Worm (Caenorhabditis elegans) whole organism, L3 larva: ENCODE data around the gene K01A2.5.

ENCODE experiments used
- R02D3.7 ChIP-seq: fragments of 150-350 bp; optimal IDR thresholded peaks from 2 replicates; lab custom pipeline; 2014; ENCODE audit warnings: missing biosample characterization, missing genetic modification characterization
- ama-1 ChIP-seq: fragments of 150-350 bp; optimal IDR thresholded peaks from 2 replicates; lab custom pipeline; 2018
- ceh-28 ChIP-seq: fragments of 150-350 bp; optimal IDR thresholded peaks from 2 replicates; lab custom pipeline; 2014; ENCODE audit warnings: missing biosample characterization, missing genetic modification reagents, missing genetic modification characterization
- ceh-82 ChIP-seq: fragments of 150-350 bp; optimal IDR thresholded peaks from 2 replicates; lab custom pipeline; 2014; ENCODE audit warnings: missing biosample characterization, missing genetic modification characterization
- egl-27 ChIP-seq: sonication (generic microtip); optimal IDR thresholded peaks from 4 replicates; lab custom pipeline; 2017; ENCODE audit warnings: missing biosample characterization, missing genetic modification reagents, missing genetic modification characterization
- egl-5 ChIP-seq: fragments of 150-350 bp; optimal IDR thresholded peaks from 2 replicates; lab custom pipeline; 2017; ENCODE audit warnings: missing biosample characterization, missing genetic modification reagents, missing genetic modification characterization, inconsistent platforms
- elt-1 ChIP-seq: fragments of 150-350 bp; optimal IDR thresholded peaks from 2 replicates; lab custom pipeline; 2014; ENCODE audit warnings: missing biosample characterization, missing genetic modification characterization
- elt-2 ChIP-seq: sonication (generic microtip); optimal IDR thresholded peaks from 2 replicates; lab custom pipeline; 2016; ENCODE audit warnings: missing genetic modification reagents, mild to moderate bottlenecking, missing genetic modification characterization, missing compliant biosample characterization
- elt-3 ChIP-seq, 3 experiments: fragments of 150-350 bp in 1 of 3; sonication (generic microtip) in 2 of 3; optimal IDR thresholded peaks; 2 replicates in 2 of 3; 4 replicates in 1 of 3; lab custom pipeline; 2014 to 2017; ENCODE audit warnings: missing biosample characterization in 3 of 3, missing genetic modification characterization in 3 of 3
- fkh-2 ChIP-seq: fragments of 150-350 bp; optimal IDR thresholded peaks from 2 replicates; lab custom pipeline; 2014; ENCODE audit warnings: missing biosample characterization, missing genetic modification reagents, missing genetic modification characterization
- fos-1 ChIP-seq: fragments of 150-350 bp; optimal IDR thresholded peaks from 2 replicates; lab custom pipeline; 2014; ENCODE audit warnings: missing biosample characterization, missing genetic modification characterization
- hmg-11 ChIP-seq: sonication (generic microtip); optimal IDR thresholded peaks from 2 replicates; lab custom pipeline; 2016; ENCODE audit warnings: missing genetic modification characterization, missing compliant biosample characterization
- lin-15B ChIP-seq: fragments of 150-350 bp; optimal IDR thresholded peaks from 2 replicates; lab custom pipeline; 2014; ENCODE audit warnings: missing biosample characterization, missing genetic modification characterization
- lin-39 ChIP-seq: fragments of 150-350 bp; optimal IDR thresholded peaks from 2 replicates; lab custom pipeline; 2018; ENCODE audit warnings: missing biosample characterization, missing genetic modification reagents, missing genetic modification characterization
- lsy-12 ChIP-seq: sonication (generic microtip); optimal IDR thresholded peaks from 2 replicates; lab custom pipeline; 2016; ENCODE audit warnings: mild to moderate bottlenecking, missing genetic modification characterization, missing compliant biosample characterization
- mdl-1 ChIP-seq: fragments of 150-350 bp; optimal IDR thresholded peaks from 2 replicates; lab custom pipeline; 2014; ENCODE audit warnings: missing biosample characterization, missing genetic modification characterization
- mml-1 ChIP-seq: fragments of 150-350 bp; sonication (generic microtip); optimal IDR thresholded peaks from 3 replicates; lab custom pipeline; 2014; ENCODE audit warnings: missing biosample characterization, missing genetic modification characterization
- nfya-1 ChIP-seq: sonication (generic microtip); optimal IDR thresholded peaks from 2 replicates; lab custom pipeline; 2017; ENCODE audit warnings: missing genetic modification characterization, mild to moderate bottlenecking, missing compliant biosample characterization, antibody characterized with exemption, moderate library complexity; ENCODE audit not compliant: insufficient read depth
- nhr-11 ChIP-seq: fragments of 150-350 bp; optimal IDR thresholded peaks from 2 replicates; lab custom pipeline; 2014; ENCODE audit warnings: missing biosample characterization, missing genetic modification characterization
- nhr-12 ChIP-seq: fragments of 150-350 bp; optimal IDR thresholded peaks from 2 replicates; lab custom pipeline; 2014; ENCODE audit warnings: missing biosample characterization, missing genetic modification characterization
- nhr-23 ChIP-seq: fragments of 150-350 bp; optimal IDR thresholded peaks from 2 replicates; lab custom pipeline; 2014; ENCODE audit warnings: missing biosample characterization, missing genetic modification reagents, missing genetic modification characterization
- nhr-237 ChIP-seq: fragments of 150-350 bp; optimal IDR thresholded peaks from 2 replicates; lab custom pipeline; 2014; ENCODE audit warnings: missing biosample characterization, missing genetic modification characterization
- nhr-25 ChIP-seq: sonication (generic microtip); optimal IDR thresholded peaks from 2 replicates; lab custom pipeline; 2017; ENCODE audit warnings: missing biosample characterization, missing genetic modification characterization
- nhr-67 ChIP-seq: fragments of 150-350 bp; optimal IDR thresholded peaks from 2 replicates; lab custom pipeline; 2014; ENCODE audit warnings: missing biosample characterization, missing genetic modification characterization
- nhr-76 ChIP-seq: fragments of 150-350 bp; sonication (generic microtip); optimal IDR thresholded peaks from 5 replicates; lab custom pipeline; 2014; ENCODE audit warnings: missing biosample characterization, missing genetic modification characterization
- pha-4 ChIP-seq: fragments of 150-350 bp; optimal IDR thresholded peaks from 2 replicates; lab custom pipeline; 2014; ENCODE audit warnings: missing biosample characterization, missing genetic modification reagents, missing genetic modification characterization
- pqm-1 ChIP-seq: fragments of 150-350 bp; optimal IDR thresholded peaks from 2 replicates; lab custom pipeline; 2017; ENCODE audit warnings: missing biosample characterization, missing genetic modification characterization, inconsistent platforms
- sea-2 ChIP-seq: fragments of 150-350 bp; sonication (generic microtip); optimal IDR thresholded peaks from 4 replicates; lab custom pipeline; 2014; ENCODE audit warnings: missing biosample characterization, missing genetic modification reagents, missing genetic modification characterization
- tbx-2 ChIP-seq: sonication (generic microtip); optimal IDR thresholded peaks from 2 replicates; lab custom pipeline; 2016; ENCODE audit warnings: mild to moderate bottlenecking, missing genetic modification characterization, missing compliant biosample characterization
- unc-62 ChIP-seq: fragments of 150-350 bp; sonication (generic microtip); optimal IDR thresholded peaks from 4 replicates; lab custom pipeline; 2014; ENCODE audit warnings: missing biosample characterization, missing genetic modification reagents, missing genetic modification characterization
- zag-1 ChIP-seq: fragments of 150-350 bp; optimal IDR thresholded peaks from 2 replicates; lab custom pipeline; 2014; ENCODE audit warnings: missing biosample characterization, missing genetic modification characterization
- ztf-11 ChIP-seq: fragments of 150-350 bp; optimal IDR thresholded peaks from 2 replicates; lab custom pipeline; 2014; ENCODE audit warnings: missing biosample characterization, missing genetic modification characterization

K01A2.5 gene

DNA sequence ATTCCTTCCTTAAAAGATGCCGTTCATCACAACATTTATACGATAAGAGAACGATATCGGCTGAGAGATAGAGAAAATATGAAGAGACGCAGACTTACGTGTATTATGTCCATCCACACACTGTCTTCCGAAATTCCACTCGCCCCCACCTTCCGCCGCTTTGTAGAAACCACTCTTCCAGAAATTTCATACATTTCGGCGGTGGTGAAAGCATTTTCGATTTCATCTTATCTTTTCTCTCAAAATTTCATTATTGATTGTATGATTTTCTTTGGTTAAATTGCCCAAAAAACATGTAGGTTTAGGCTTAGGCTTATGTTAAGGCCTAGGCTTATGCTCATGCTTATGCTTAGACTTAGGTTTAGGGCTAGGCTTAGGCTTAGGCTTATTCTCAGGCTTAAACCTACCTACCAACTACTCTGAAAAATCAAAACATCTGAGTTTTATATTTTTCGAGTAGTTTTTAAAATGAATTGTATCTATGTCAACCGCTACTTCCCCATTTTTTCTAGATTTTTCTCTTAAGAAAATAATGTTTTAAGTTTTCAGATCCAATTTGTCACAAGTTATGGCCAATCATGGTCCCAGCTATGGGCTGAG lies 36.3 kb downstream of the K01A2.5 start, which contains the start of gene cpn-2:
TSS of gene cpn-2 (plus strand) at position 550 of the 600 bp plus-strand sequence.
- TF ChIP-seq lsy-12 (tag; lab: Kevin White, UChicago) (no peak), lin-39 (tag; lab: Kevin White, UChicago) (no peak), R02D3.7 (tag; lab: Kevin White, UChicago) (no peak)

DNA sequence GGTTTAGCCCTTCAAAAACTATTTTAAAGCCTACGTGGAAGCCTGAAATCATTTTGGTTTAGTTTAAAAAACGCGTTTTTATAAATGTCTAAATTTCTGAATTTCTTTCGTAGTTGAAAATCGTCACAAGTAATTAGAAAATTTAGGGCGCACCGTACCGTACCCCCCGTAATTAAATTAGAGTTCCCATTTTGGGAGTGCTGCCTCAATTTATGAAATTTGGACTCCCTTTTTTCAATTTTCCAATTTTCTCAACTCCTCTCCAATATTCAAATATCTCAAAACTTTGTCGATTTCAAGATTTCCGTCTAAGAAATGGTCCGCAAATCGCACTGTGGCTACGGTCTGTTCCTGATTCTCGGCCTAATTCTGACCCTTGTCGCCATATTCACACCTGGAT lies 39.2 kb downstream of the K01A2.5 start, which contains the start of gene clc-31:
TSS of gene clc-31 (plus strand) at position 301 of the 400 bp plus-strand sequence.
- TF ChIP-seq tbx-2 (no peak), lin-15B (tag; lab: Kevin White, UChicago) (no peak), mdl-1 (tag; lab: Kevin White, UChicago) (no peak), nhr-11 (tag; lab: Kevin White, UChicago) (no peak), nhr-23 (no peak), egl-27 (tag; lab: Kevin White, UChicago) (no peak), sea-2 (GFP tag; lab: Kevin White, UChicago) (no peak)
- TF ChIP-seq, all 47 proteins: peak for 0

DNA sequence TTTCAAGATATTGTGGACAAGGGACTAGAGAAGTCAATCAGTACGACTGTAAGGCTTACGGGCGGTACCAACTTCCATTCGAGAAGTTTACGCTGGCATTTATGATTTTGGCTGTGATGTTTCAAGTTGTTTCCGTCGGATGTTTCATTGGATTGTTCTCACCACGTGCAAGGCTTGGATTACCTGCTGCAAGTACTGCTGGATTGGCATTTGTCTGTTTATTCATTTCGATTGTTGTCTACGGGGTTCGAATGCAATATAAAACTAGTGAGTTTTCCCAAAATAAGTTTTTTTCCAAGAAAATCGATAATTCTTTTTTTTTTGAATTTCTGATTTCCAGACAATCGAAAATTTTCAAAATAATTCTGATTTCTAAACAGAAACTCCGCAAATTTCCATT lies 39.6 kb downstream of the K01A2.5 start:
- TF ChIP-seq lin-39 (tag; lab: Kevin White, UChicago) = no peak
- no peak for TF ChIP-seq nhr-11 (tag; lab: Kevin White, UChicago)
- TF ChIP-seq pqm-1 = no peak
- TF ChIP-seq ceh-28 (tag; lab: Kevin White, UChicago) = no peak
- TF ChIP-seq tbx-2 = no peak
- no peak for TF ChIP-seq nhr-76 (tag; lab: Kevin White, UChicago)
- no peak for TF ChIP-seq nhr-25 (tag; lab: Kevin White, UChicago)
- no peak for TF ChIP-seq nhr-12 (tag; lab: Kevin White, UChicago)
- TF ChIP-seq nhr-67 (tag; lab: Kevin White, UChicago) = no peak
- no peak for TF ChIP-seq elt-3 (tag; optimal IDR thresholded peaks at IDR 0.05; lab: Kevin White, UChicago)
- TF ChIP-seq unc-62 (GFP tag; lab: Kevin White, UChicago) = no peak
- no peak for TF ChIP-seq nhr-237
- no peak for TF ChIP-seq ztf-11 (tag; lab: Kevin White, UChicago)
- TF ChIP-seq zag-1 (tag; lab: Kevin White, UChicago) = no peak
- TF ChIP-seq elt-2 (tag; lab: Kevin White, UChicago) = no peak
- TF ChIP-seq ceh-82 (tag; lab: Kevin White, UChicago) = no peak
- no peak for TF ChIP-seq ama-1 (lab: Kevin White, UChicago)
- TF ChIP-seq lin-15B (tag; lab: Kevin White, UChicago) = no peak
- TF ChIP-seq elt-1 (tag; lab: Kevin White, UChicago) = no peak
- TF ChIP-seq fkh-2 (tag; lab: Kevin White, UChicago) = no peak

DNA sequence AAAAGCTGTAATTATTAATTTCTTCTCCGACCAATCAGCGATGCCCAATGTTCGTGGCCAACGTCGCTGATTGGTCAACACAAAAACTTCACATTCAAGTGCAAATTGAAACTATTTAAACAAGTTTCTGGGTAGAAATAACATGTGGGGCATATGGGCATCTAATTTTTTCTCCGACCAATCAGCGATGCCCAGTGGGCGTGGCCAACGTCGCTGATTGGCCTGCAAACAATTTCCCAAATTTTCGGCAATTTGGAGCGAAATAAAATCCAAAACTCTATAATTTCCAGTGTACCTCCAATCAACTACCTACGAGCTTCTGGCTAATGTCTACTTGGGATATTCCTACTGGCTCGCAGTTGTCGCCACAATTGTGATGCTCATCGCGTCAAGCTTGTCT lies 40.2 kb downstream of the K01A2.5 start:
- TF ChIP-seq fkh-2 (tag; lab: Kevin White, UChicago) (no peak), nfya-1 (tag; lab: Kevin White, UChicago) (peak; percentile 97)

DNA sequence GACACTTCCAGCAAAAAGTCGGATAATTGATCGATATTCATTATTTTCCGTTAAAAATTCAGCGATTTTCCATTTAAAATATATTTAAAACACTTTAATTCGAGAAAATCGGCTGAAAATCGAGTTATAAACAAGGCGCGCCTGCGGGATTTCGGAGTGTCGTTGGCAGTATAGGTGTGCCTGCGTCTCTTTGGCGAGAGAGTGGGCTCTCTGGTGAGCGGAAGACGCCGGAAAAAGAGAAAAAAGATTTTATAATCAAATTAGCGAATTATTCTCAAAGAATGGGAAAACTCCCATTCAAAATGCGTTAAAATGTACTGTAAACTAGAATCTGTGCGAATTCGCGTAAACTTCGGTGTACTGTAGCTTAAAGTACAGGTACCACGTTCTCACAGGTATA lies 46.7 kb downstream of the K01A2.5 start, which contains the start of gene D1069.3:
TSS of gene D1069.3 (minus strand) at position 158 of the 400 bp plus-strand sequence.
- no peak for TF ChIP-seq mml-1
- TF ChIP-seq lin-15B (tag; lab: Kevin White, UChicago) = peak; percentile 28
- peak; percentile 14 for TF ChIP-seq egl-5 (tag; lab: Kevin White, UChicago)
- peak; percentile 77 for TF ChIP-seq hmg-11 (tag; lab: Kevin White, UChicago)
- no peak for TF ChIP-seq zag-1 (tag; lab: Kevin White, UChicago)
- TF ChIP-seq pha-4 (tag; lab: Kevin White, UChicago) = peak; percentile 37
- no peak for TF ChIP-seq fos-1 (tag; lab: Kevin White, UChicago)
- peak; percentile 55 for TF ChIP-seq nfya-1 (tag; lab: Kevin White, UChicago)
- TF ChIP-seq, all 47 proteins: peak for 5
